Fruit fly (Drosophila melanogaster): Measurements from ENCODE around the gene CG3999.

- TF ChIP-seq psq (optimal IDR thresholded peaks at IDR 0.05) (no peak), usp (GFP tag; optimal IDR thresholded peaks at IDR 0.05) (no peak), CG8478 (optimal IDR thresholded peaks at IDR 0.05) (no peak)
Measured at dm6 chr3R:10265552-10266137, 14.3 kb downstream of the CG3999 start.
